Fruit fly (Drosophila melanogaster) whole organism, embryonic: ENCODE results near the gene CG10943.

Experiments used
- BEAF-32 ChIP-seq: fragments of 200-800 bp; sonication (Bioruptor generic); optimal IDR thresholded peaks from 3 replicates; lab custom pipeline; 2017; ENCODE audit warnings: missing biosample characterization, missing genetic modification characterization, mild to moderate bottlenecking, moderate library complexity, missing genetic modification reagents
- BtbVII ChIP-seq: fragments of 200-800 bp; sonication (Bioruptor generic); optimal IDR thresholded peaks from 3 replicates; lab custom pipeline; 2017; ENCODE audit warnings: missing biosample characterization, mild to moderate bottlenecking, missing genetic modification characterization
- CG1024 ChIP-seq: fragments of 200-800 bp; sonication (Bioruptor generic); IDR thresholded peaks from 2 replicates; pipeline ENCODE4 v1.3.6; 2022; ENCODE audit warnings: missing biosample characterization, missing genetic modification characterization
- CG10366 ChIP-seq: fragments of 200-800 bp; sonication (Bioruptor generic); IDR thresholded peaks from 2 replicates; pipeline ENCODE4 v1.3.6; 2022; ENCODE audit warnings: missing biosample characterization, missing genetic modification characterization
- CG10543 ChIP-seq: fragments of 200-800 bp; sonication (Bioruptor generic); optimal IDR thresholded peaks from 3 replicates; lab custom pipeline; 2017; ENCODE audit warnings: missing biosample characterization, mild to moderate bottlenecking, missing genetic modification characterization, moderate library complexity
- CG12071 ChIP-seq: fragments of 200-800 bp; sonication (Bioruptor generic); optimal IDR thresholded peaks from 3 replicates; lab custom pipeline; 2018; ENCODE audit warnings: missing biosample characterization, mild to moderate bottlenecking, missing genetic modification characterization
- CG14014 ChIP-seq: fragments of 200-800 bp; sonication (Bioruptor generic); IDR thresholded peaks from 2 replicates; pipeline ENCODE4 v1.3.6; 2022; ENCODE audit warnings: missing biosample characterization, missing genetic modification characterization
- CG14965 ChIP-seq: fragments of 200-800 bp; sonication (Bioruptor generic); optimal IDR thresholded peaks from 2 replicates; lab custom pipeline; 2016; ENCODE audit warnings: missing biosample characterization, missing genetic modification characterization, borderline replicate concordance
- CG16863 ChIP-seq: fragments of 200-800 bp; sonication (Bioruptor generic); optimal IDR thresholded peaks from 3 replicates; lab custom pipeline; 2016; ENCODE audit warnings: missing biosample characterization, missing genetic modification characterization
- CG1832 ChIP-seq: fragments of 200-800 bp; sonication (Bioruptor generic); optimal IDR thresholded peaks from 2 replicates; lab custom pipeline; 2017; ENCODE audit warnings: missing biosample characterization, mild to moderate bottlenecking, missing genetic modification characterization, inconsistent platforms
- CG18599 ChIP-seq: fragments of 200-800 bp; sonication (Bioruptor generic); optimal IDR thresholded peaks from 3 replicates; lab custom pipeline; 2017; ENCODE audit warnings: missing biosample characterization, missing genetic modification characterization, mild to moderate bottlenecking, moderate library complexity, missing genetic modification reagents
- CG6175 ChIP-seq: fragments of 200-800 bp; sonication (Bioruptor generic); IDR thresholded peaks from 3 replicates; pipeline ENCODE4 v1.3.6; 2022; ENCODE audit warnings: missing biosample characterization, missing genetic modification characterization
- CG6854 ChIP-seq: fragments of 200-800 bp; sonication (Bioruptor generic); optimal IDR thresholded peaks from 3 replicates; lab custom pipeline; 2017; ENCODE audit warnings: missing biosample characterization, mild to moderate bottlenecking, missing genetic modification characterization
- CG8359 ChIP-seq: fragments of 200-800 bp; sonication (Bioruptor generic); optimal IDR thresholded peaks from 2 replicates; lab custom pipeline; 2017; ENCODE audit warnings: missing biosample characterization, mild to moderate bottlenecking, missing genetic modification characterization, borderline replicate concordance
- D19A ChIP-seq: fragments of 200-800 bp; optimal IDR thresholded peaks from 3 replicates; lab custom pipeline; 2019; ENCODE audit warnings: missing biosample characterization, mild to moderate bottlenecking, missing genetic modification characterization, moderate library complexity
- Doc2 ChIP-seq: fragments of 200-800 bp; sonication (Bioruptor generic); IDR thresholded peaks from 2 replicates; pipeline ENCODE4 v1.3.6; 2022; ENCODE audit warnings: missing biosample characterization, missing genetic modification characterization
- ERR ChIP-seq: fragments of 200-800 bp; sonication (Bioruptor generic); optimal IDR thresholded peaks from 2 replicates; lab custom pipeline; 2016; ENCODE audit warnings: missing biosample characterization, missing genetic modification characterization
- Fer2 ChIP-seq: fragments of 200-800 bp; sonication (Bioruptor generic); optimal IDR thresholded peaks from 2 replicates; lab custom pipeline; 2018; ENCODE audit warnings: missing biosample characterization, mild to moderate bottlenecking, missing genetic modification characterization, moderate library complexity
- Gug ChIP-seq: fragments of 200-800 bp; sonication (Bioruptor generic); IDR thresholded peaks from 4 replicates; pipeline ENCODE4 v1.3.6; 2022; ENCODE audit warnings: missing biosample characterization, missing genetic modification characterization
- H2.0 ChIP-seq: fragments of 200-800 bp; sonication (Bioruptor generic); IDR thresholded peaks from 2 replicates; pipeline ENCODE4 v1.3.6; 2022; ENCODE audit warnings: missing biosample characterization, missing genetic modification characterization
- HmgZ ChIP-seq: fragments of 200-800 bp; sonication (Bioruptor generic); optimal IDR thresholded peaks from 2 replicates; lab custom pipeline; 2018; ENCODE audit warnings: missing biosample characterization, mild to moderate bottlenecking, missing genetic modification characterization
- Kr ChIP-seq: fragments of 200-800 bp; sonication (Bioruptor generic); optimal IDR thresholded peaks from 2 replicates; lab custom pipeline; 2017; ENCODE audit warnings: missing biosample characterization, mild to moderate bottlenecking, missing genetic modification characterization
- MESR4 ChIP-seq: fragments of 200-800 bp; sonication (Bioruptor generic); optimal IDR thresholded peaks from 2 replicates; lab custom pipeline; 2018; ENCODE audit warnings: missing biosample characterization, mild to moderate bottlenecking, missing genetic modification characterization, moderate library complexity
- Med ChIP-seq: fragments of 200-800 bp; sonication (Bioruptor generic); peaks from one replicate; lab custom pipeline; 2016; ENCODE audit warnings: missing biosample characterization, missing genetic modification characterization, mild to moderate bottlenecking, inconsistent platforms, moderate library complexity
- Neu2 ChIP-seq: fragments of 200-800 bp; sonication (Bioruptor generic); optimal IDR thresholded peaks from 3 replicates; lab custom pipeline; 2016; ENCODE audit warnings: missing biosample characterization, missing genetic modification characterization, borderline replicate concordance
- Nf-YC ChIP-seq: fragments of 200-800 bp; optimal IDR thresholded peaks from 3 replicates; lab custom pipeline; 2019; ENCODE audit warnings: missing biosample characterization, mild to moderate bottlenecking, missing genetic modification characterization, moderate library complexity
- Optix ChIP-seq: fragments of 200-800 bp; sonication (Bioruptor generic); IDR thresholded peaks from 3 replicates; pipeline ENCODE4 v1.3.6; 2022; ENCODE audit warnings: missing biosample characterization, missing genetic modification characterization
- Pdp1 ChIP-seq, 2 experiments: fragments of 200-800 bp; sonication (Bioruptor generic); optimal IDR thresholded peaks; 3 replicates each; lab custom pipeline; 2016; ENCODE audit warnings: missing biosample characterization in 2 of 2, missing genetic modification characterization in 2 of 2, mild to moderate bottlenecking in 1 of 2, moderate library complexity in 1 of 2
- Ptx1 ChIP-seq: fragments of 200-800 bp; sonication (Bioruptor generic); IDR thresholded peaks from 2 replicates; pipeline ENCODE4 v1.3.6; 2022; ENCODE audit warnings: missing biosample characterization, missing genetic modification characterization
- Ravus ChIP-seq: fragments of 200-800 bp; sonication (Bioruptor generic); IDR thresholded peaks from 2 replicates; pipeline ENCODE4 v1.3.6; 2022; ENCODE audit warnings: missing biosample characterization, missing genetic modification characterization
- Sry-β ChIP-seq: fragments of 200-800 bp; sonication (Bioruptor generic); optimal IDR thresholded peaks from 2 replicates; lab custom pipeline; 2018; ENCODE audit warnings: missing biosample characterization, mild to moderate bottlenecking, missing genetic modification characterization, moderate library complexity
- Xrp1 ChIP-seq: fragments of 200-800 bp; sonication (Bioruptor generic); IDR thresholded peaks from 2 replicates; pipeline ENCODE4 v1.3.6; 2022; ENCODE audit warnings: missing biosample characterization, missing genetic modification characterization
- ac ChIP-seq: fragments of 200-800 bp; sonication (Bioruptor generic); optimal IDR thresholded peaks from 3 replicates; lab custom pipeline; 2017; ENCODE audit warnings: missing biosample characterization, mild to moderate bottlenecking, missing genetic modification characterization
- ase ChIP-seq: fragments of 200-800 bp; sonication (Bioruptor generic); IDR thresholded peaks from 3 replicates; pipeline ENCODE4 v1.3.6; 2022; ENCODE audit warnings: missing biosample characterization, missing genetic modification characterization
- crol ChIP-seq: fragments of 200-800 bp; sonication (Bioruptor generic); IDR thresholded peaks from 2 replicates; pipeline ENCODE4 v1.3.6; 2022; ENCODE audit warnings: missing biosample characterization, missing genetic modification characterization
- da ChIP-seq: fragments of 200-800 bp; sonication (Bioruptor generic); optimal IDR thresholded peaks from 2 replicates; lab custom pipeline; 2016; ENCODE audit warnings: missing biosample characterization, missing genetic modification characterization
- disco-r ChIP-seq: fragments of 200-800 bp; sonication (Bioruptor generic); optimal IDR thresholded peaks from 2 replicates; lab custom pipeline; 2016; ENCODE audit warnings: missing biosample characterization, missing genetic modification characterization
- gfzf ChIP-seq: fragments of 200-800 bp; sonication (Bioruptor generic); optimal IDR thresholded peaks from 2 replicates; lab custom pipeline; 2016; ENCODE audit warnings: missing biosample characterization, mild to moderate bottlenecking, missing genetic modification characterization, moderate library complexity
- jumu ChIP-seq: fragments of 200-800 bp; sonication (Bioruptor generic); optimal IDR thresholded peaks from 3 replicates; lab custom pipeline; 2016; ENCODE audit warnings: missing biosample characterization, missing genetic modification characterization
- nau ChIP-seq: fragments of 200-800 bp; sonication (Bioruptor generic); optimal IDR thresholded peaks from 3 replicates; lab custom pipeline; 2017; ENCODE audit warnings: missing biosample characterization, mild to moderate bottlenecking, missing genetic modification characterization, missing genetic modification reagents
- odd ChIP-seq: fragments of 200-800 bp; sonication (Bioruptor generic); optimal IDR thresholded peaks from 2 replicates; lab custom pipeline; 2017; ENCODE audit warnings: missing biosample characterization, mild to moderate bottlenecking, missing genetic modification characterization
- sc ChIP-seq, 3 experiments: fragments of >200 bp in 2 of 3; fragments of 200-800 bp in 1 of 3; sonication (Bioruptor generic) in 1 of 3; optimal IDR thresholded peaks; 2 replicates in 2 of 3; 3 replicates in 1 of 3; lab custom pipeline; 2017; ENCODE audit warnings: mild to moderate bottlenecking in 1 of 3, missing biosample characterization in 1 of 3, missing genetic modification characterization in 1 of 3, missing genetic modification reagents in 1 of 3
- scrt ChIP-seq: fragments of 200-800 bp; sonication (Bioruptor generic); optimal IDR thresholded peaks from 2 replicates; lab custom pipeline; 2018; ENCODE audit warnings: missing biosample characterization, mild to moderate bottlenecking, missing genetic modification characterization, moderate library complexity
- sd ChIP-seq: fragments of 200-800 bp; sonication (Bioruptor generic); optimal IDR thresholded peaks from 3 replicates; lab custom pipeline; 2018; ENCODE audit warnings: missing biosample characterization, mild to moderate bottlenecking, missing genetic modification characterization, moderate library complexity
- sima ChIP-seq: fragments of 200-800 bp; sonication (Bioruptor generic); optimal IDR thresholded peaks from 2 replicates; lab custom pipeline; 2016; ENCODE audit warnings: missing biosample characterization, missing genetic modification characterization
- slbo ChIP-seq: fragments of 200-800 bp; sonication (Bioruptor generic); IDR thresholded peaks from 2 replicates; pipeline ENCODE4 v1.3.6; 2022; ENCODE audit warnings: missing biosample characterization, missing genetic modification characterization
- sqz ChIP-seq: fragments of 200-800 bp; sonication (Bioruptor generic); optimal IDR thresholded peaks from 3 replicates; lab custom pipeline; 2018; ENCODE audit warnings: missing biosample characterization, mild to moderate bottlenecking, missing genetic modification characterization
- zen2 ChIP-seq: fragments of 200-800 bp; sonication (Bioruptor generic); IDR thresholded peaks from 3 replicates; pipeline ENCODE4 v1.3.6; 2022; ENCODE audit warnings: missing biosample characterization, missing genetic modification characterization; ENCODE audit not compliant: partially characterized antibody

The CG10943 gene

dm6 chr3L:12834526-12835213 lies 28.1 kb downstream of the CG10943 start (continued):
- TF ChIP-seq disco-r (GFP tag; lab: Kevin White, UChicago) (no peak), ERR (GFP tag; lab: Kevin White, UChicago) (peak; percentile 32), Gug (GFP tag; lab: Robert Waterston, UW) (no peak), CG14014 (GFP tag; lab: Robert Waterston, UW) (no peak), gfzf (GFP tag; lab: Kevin White, UChicago) (no peak), CG8359 (GFP tag; lab: Kevin White, UChicago) (no peak), ac (GFP tag; lab: Kevin White, UChicago) (no peak), Xrp1 (GFP tag; lab: Robert Waterston, UW) (0 out of 2 replicates have a peak, but pooled peaks have one; percentile 14), BEAF-32 (GFP tag; lab: Kevin White, UChicago) (no peak), sqz (GFP tag; lab: Kevin White, UChicago) (peak; percentile 15), HmgZ (tag; lab: Kevin White, UChicago) (no peak), Pdp1 (GFP tag; optimal IDR thresholded peaks at IDR 0.05; lab: Kevin White, UChicago) (peak in 1 of 2 experiments; percentile 22), crol (GFP tag; lab: Robert Waterston, UW) (no peak), sc (optimal IDR thresholded peaks at IDR 0.05; lab: Kevin White, UChicago) (no peak), sc (GFP tag; optimal IDR thresholded peaks at IDR 0.05; lab: Kevin White, UChicago) (no peak), sd (peak; percentile 60), Med (GFP tag; lab: Kevin White, UChicago) (peak; percentile 46), jumu (no peak), CG10366 (GFP tag; lab: Robert Waterston, UW) (no peak), Doc2 (GFP tag; lab: Robert Waterston, UW) (no peak), BtbVII (peak; percentile 52), CG1024 (GFP tag; lab: Robert Waterston, UW) (no peak), Kr (no peak), CG10543 (GFP tag; lab: Kevin White, UChicago) (no peak), zen2 (GFP tag; lab: Robert Waterston, UW) (no peak), nau (GFP tag; lab: Kevin White, UChicago) (no peak), Sry-β (GFP tag; lab: Kevin White, UChicago) (no peak), Optix (no peak), Fer2 (tag; lab: Kevin White, UChicago) (no peak), Ptx1 (no peak), CG1832 (GFP tag; lab: Kevin White, UChicago) (no peak)

DNA sequence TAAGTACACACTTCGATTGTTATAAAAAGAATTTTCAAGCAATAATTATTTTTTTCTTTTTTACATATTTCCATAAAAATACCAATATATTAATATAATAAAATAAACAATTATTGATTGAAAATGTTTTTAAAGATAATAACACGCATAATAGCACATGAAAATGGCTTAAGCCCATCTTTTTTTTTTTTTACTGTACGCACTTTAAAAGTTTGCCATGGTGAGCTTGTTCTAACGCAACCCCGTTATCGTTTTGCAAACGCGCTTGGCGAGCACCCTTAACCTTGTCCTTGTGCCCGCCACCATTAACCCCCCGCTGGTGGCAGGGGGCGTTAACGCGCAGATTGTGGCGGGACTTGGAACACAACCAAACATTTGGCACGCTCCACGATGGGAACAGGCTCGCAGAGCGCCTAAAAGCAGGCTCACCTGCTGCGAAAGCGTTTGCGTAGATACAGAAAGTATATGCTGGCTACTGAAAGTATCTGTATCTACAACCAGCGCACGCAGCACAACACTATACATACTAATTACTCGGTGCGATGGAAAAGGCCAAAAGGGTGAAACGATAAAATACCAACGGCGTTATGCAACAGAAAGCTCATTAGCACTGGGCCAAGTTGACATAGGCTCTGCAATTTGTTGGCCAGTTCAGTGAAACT lies 28.7 kb downstream of the CG10943 start:
- TF ChIP-seq BtbVII (peak; percentile 60), CG16863 (GFP tag; lab: Kevin White, UChicago) (no peak), CG12071 (GFP tag; lab: Kevin White, UChicago) (peak; percentile 29), sima (GFP tag; lab: Kevin White, UChicago) (no peak), Nf-YC (tag; lab: Kevin White, UChicago) (no peak), ase (GFP tag; lab: Robert Waterston, UW) (no peak; the same call in 2 of the 3 replicates), scrt (GFP tag; lab: Kevin White, UChicago) (peak; percentile 21), CG18599 (GFP tag; lab: Kevin White, UChicago) (peak; percentile 33), D19A (tag; lab: Kevin White, UChicago) (no peak), Neu2 (GFP tag; lab: Kevin White, UChicago) (no peak), da (no peak), CG6175 (no peak), CG6854 (peak; percentile 4), CG14965 (GFP tag; lab: Kevin White, UChicago) (no peak), odd (no peak), Ravus (GFP tag; lab: Robert Waterston, UW) (no peak), H2.0 (GFP tag; lab: Robert Waterston, UW) (no peak), slbo (no peak), MESR4 (GFP tag; lab: Kevin White, UChicago) (no peak)
